Fruit fly (Drosophila melanogaster) whole organism, pupa: ENCODE results near the gene CG42866.

ENCODE experiments used
- CG15710 ChIP-seq: fragments of 200-800 bp; sonication (Bioruptor generic); optimal IDR thresholded peaks from 2 replicates; lab custom pipeline; 2018; ENCODE audit warnings: missing biosample characterization, mild to moderate bottlenecking, missing genetic modification characterization, moderate library complexity
- CG4496 ChIP-seq: fragments of 200-800 bp; sonication (Bioruptor generic); IDR thresholded peaks from 3 replicates; pipeline ENCODE4 v1.3.6; 2022; ENCODE audit warnings: missing biosample characterization, missing genetic modification characterization
- CG8301 ChIP-seq: fragments of 200-800 bp; sonication (Bioruptor generic); optimal IDR thresholded peaks from 2 replicates; lab custom pipeline; 2018; ENCODE audit warnings: missing biosample characterization, mild to moderate bottlenecking, missing genetic modification characterization
- D1 ChIP-seq: fragments of 200-800 bp; sonication (Bioruptor generic); optimal IDR thresholded peaks from 2 replicates; lab custom pipeline; 2018; ENCODE audit warnings: missing biosample characterization, mild to moderate bottlenecking, missing genetic modification characterization, moderate library complexity
- Pif1B ChIP-seq: fragments of 200-800 bp; sonication (Bioruptor generic); optimal IDR thresholded peaks from 3 replicates; lab custom pipeline; 2016; ENCODE audit warnings: missing biosample characterization, missing genetic modification characterization
- fd96Ca ChIP-seq: fragments of 200-800 bp; sonication (Bioruptor generic); IDR thresholded peaks from 3 replicates; pipeline ENCODE4 v1.3.6; 2022; ENCODE audit warnings: missing biosample characterization, missing genetic modification characterization

- TF ChIP-seq fd96Ca (GFP tag; lab: Robert Waterston, UW) = no peak
- TF ChIP-seq Pif1B (GFP tag; lab: Kevin White, UChicago) = no peak
- no peak for TF ChIP-seq CG4496
- no peak for TF ChIP-seq D1 (tag; lab: Kevin White, UChicago)
- TF ChIP-seq CG15710 (tag; lab: Kevin White, UChicago) = no peak
- TF ChIP-seq CG8301 (tag; lab: Kevin White, UChicago) = no peak
Measured at dm6 chr2L:20004341-20004740, 42.9 kb upstream of the CG42866 start.
